Worm (Caenorhabditis elegans) whole organism, L2 larva: ENCODE measurements around the gene F55G11.10.

ENCODE experiments used
- snpc-4 ChIP-seq: fragments of 150-350 bp; optimal IDR thresholded peaks from 2 replicates; lab custom pipeline; 2014; ENCODE audit warnings: missing biosample characterization, missing genetic modification characterization
- unc-55 ChIP-seq: fragments of 150-350 bp; sonication (generic microtip); optimal IDR thresholded peaks from 3 replicates; lab custom pipeline; 2014; ENCODE audit warnings: missing biosample characterization, missing genetic modification reagents, missing genetic modification characterization

DNA sequence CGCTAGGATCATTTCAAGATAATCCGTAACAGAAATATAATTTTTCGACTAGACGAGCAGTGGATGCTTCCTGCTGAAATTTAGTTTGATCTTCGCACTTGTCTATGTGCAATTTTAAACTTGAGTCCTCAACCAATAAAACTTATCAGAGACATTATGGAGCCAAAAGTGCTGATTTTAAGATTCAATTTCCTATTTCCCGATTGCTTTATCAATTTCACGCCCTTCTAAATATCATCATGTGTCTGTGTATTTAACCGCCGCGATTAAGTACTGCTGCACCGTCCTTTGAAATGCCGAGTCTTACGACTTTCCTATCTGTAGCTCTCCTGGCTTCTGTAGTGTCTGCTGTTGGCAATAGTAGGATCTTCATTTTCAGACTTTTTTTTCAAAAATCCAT, 27.5 kb upstream of the F55G11.10 start, which contains the start of gene C32H11.4:
- TF ChIP-seq snpc-4 (tag; lab: Kevin White, UChicago) (no peak), unc-55 (GFP tag; lab: Kevin White, UChicago) (no peak)
